Worm (Caenorhabditis elegans): ENCODE results near the gene ncam-1.

The ncam-1 gene

DNA sequence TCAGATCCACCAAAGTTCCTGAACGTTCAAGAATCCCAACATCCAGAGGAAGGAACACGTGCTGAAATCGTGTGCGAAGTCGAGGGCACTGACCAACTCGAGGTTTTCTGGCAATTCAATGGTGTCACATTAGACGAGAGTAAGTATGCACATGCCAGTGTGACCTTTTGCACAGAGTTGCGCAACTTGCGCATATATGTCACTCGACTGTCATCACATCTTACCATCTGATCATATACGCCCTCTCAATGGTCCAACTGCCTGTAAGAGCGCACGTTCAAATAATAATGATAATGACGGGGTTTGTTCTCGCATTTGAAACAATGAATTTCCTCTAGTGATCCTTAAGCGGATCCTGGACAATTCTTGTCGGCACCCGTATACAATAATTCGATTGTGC lies 4.5 kb downstream of the ncam-1 start:
- TF ChIP-seq dao-5 (tag; optimal IDR thresholded peaks at IDR 0.05), result no peak

ce11 chrX:706490-706889 lies 14.8 kb downstream of the ncam-1 start, which contains the start of gene M02A10.1:
TSS of gene M02A10.1 (plus strand) at chrX:706790.
- no peak for TF ChIP-seq W03F9.2 (tag; optimal IDR thresholded peaks at IDR 0.05)
- no peak for TF ChIP-seq dao-5 (tag; optimal IDR thresholded peaks at IDR 0.05)
- no peak for TF ChIP-seq him-1 (tag; optimal IDR thresholded peaks at IDR 0.05)

- no peak for TF ChIP-seq W03F9.2 (tag; optimal IDR thresholded peaks at IDR 0.05)
- no peak for TF ChIP-seq dao-5 (tag; optimal IDR thresholded peaks at IDR 0.05)
- no peak for TF ChIP-seq him-1 (tag; optimal IDR thresholded peaks at IDR 0.05)
Observed at ce11 chrX:714398-714797, 22.7 kb downstream of the ncam-1 start, which contains the start of gene irk-2. TSS of gene irk-2 (minus strand) at chrX:714498.

DNA sequence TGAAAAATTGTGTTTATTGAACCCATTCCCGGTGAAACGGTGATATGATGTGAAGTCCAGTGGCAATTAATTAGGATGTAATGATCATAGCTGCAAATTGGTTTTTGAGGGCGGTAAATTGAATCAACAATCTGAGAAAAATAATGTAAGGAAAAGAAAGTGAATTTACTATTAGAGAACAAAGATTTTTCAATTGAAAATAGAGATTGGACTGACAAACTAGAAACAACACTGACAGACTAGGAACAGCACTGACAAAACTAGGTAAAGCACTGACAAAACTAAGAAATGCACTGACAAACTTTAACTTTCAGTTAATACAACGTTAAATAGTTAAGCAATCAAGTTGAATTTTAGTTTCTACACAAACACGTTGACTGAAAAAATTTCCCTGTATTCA lies 34.2 kb downstream of the ncam-1 start, which contains the start of gene sli-1:
Gene sli-1, minus strand, starts transcription at position 101 of the 400 bp plus-strand sequence.
- TF ChIP-seq dao-5 (tag; optimal IDR thresholded peaks at IDR 0.05), result no peak
- no peak for TF ChIP-seq W03F9.2 (tag; optimal IDR thresholded peaks at IDR 0.05)
- no peak for TF ChIP-seq him-1 (tag; optimal IDR thresholded peaks at IDR 0.05)

DNA sequence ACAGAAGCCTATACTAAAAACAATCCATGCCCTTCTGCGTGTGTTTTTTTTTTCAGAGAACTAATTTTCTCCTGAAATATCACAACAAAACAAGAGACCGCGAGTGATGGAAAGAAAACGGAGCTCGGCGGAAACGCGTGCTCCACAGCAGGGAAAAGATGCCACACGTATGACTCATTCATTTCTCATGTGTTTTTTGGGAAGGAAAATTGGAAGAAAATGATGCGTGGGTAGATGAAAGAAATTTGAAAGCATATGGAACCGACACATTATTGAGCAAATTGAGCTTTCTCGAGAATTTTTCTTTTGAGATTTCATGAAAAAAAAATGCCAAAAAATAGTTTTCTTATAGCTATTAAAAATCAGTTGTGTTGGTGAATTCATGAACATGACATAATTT lies 34.6 kb downstream of the ncam-1 start:
- no peak for TF ChIP-seq him-1 (tag; optimal IDR thresholded peaks at IDR 0.05)
- TF ChIP-seq W03F9.2 (tag; optimal IDR thresholded peaks at IDR 0.05), result no peak
- TF ChIP-seq dao-5 (tag; optimal IDR thresholded peaks at IDR 0.05), result no peak

DNA sequence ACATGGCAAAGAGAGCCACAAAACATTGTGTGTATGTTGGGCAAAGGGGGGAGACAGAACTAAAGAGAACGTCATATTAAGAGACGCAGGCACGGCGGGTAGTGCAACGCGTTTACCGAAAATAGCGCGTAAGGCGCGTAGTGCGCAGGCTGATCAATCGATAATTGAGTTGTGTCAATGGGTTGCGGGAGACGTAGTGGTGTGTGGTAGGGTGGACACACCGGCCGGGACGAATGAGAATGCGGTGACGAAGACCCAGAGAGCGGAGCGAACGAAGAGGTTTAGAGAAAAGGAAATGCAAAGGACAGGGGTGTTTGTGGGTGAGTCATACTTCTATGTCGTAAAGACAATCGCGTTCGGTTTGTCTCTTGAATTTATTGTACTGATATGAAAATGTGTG lies 36.0 kb downstream of the ncam-1 start:
- TF ChIP-seq W03F9.2 (tag; optimal IDR thresholded peaks at IDR 0.05), result peak; percentile 57
- TF ChIP-seq dao-5 (tag; optimal IDR thresholded peaks at IDR 0.05), result no peak

ce11 chrX:729062-729461 lies 37.3 kb downstream of the ncam-1 start:
- no peak for TF ChIP-seq him-1 (tag; optimal IDR thresholded peaks at IDR 0.05)

DNA sequence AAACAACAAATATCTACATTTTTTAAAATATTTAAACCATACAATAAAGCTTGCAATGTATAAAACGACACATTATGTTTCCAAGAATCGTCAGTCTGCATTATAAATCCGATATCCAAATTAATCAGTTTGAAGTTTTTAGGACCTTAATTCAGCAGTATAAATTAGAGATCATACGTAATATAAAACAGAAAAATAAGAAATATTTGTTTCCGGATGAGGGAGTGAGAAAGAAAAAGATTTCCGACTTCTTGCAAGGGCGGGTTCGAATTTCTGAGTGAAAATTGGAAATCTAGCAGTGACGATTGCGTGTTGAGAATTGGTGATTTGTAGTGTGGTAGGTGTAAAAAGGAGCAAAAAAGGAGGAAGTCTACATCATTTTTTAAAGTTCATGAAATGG lies 43.9 kb downstream of the ncam-1 start, which contains the start of gene npr-19:
Gene npr-19, minus strand, starts transcription at position 101 of the 400 bp plus-strand sequence.
- TF ChIP-seq him-1 (tag; optimal IDR thresholded peaks at IDR 0.05) (no peak), W03F9.2 (tag; optimal IDR thresholded peaks at IDR 0.05) (no peak), dao-5 (tag; optimal IDR thresholded peaks at IDR 0.05) (no peak)

DNA sequence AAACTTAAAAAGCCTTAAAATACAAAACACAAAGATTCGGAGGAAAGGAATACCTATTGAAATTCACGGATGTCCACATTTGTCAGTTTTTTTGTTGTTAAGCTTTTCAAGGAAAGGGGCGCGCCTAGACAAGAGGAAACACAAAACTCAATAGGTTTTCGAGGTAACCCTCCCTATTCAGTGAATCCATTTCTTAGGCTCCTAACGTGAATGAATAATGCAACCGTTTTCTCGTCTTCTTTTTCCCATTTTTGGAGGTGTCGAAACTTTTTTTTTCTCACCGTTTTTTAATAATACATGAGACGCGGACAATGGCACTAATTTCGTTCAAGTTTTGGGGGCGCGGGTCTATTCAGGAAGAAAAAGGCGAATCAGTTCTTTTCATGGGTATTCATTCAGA lies 45.3 kb downstream of the ncam-1 start:
- TF ChIP-seq W03F9.2 (tag; optimal IDR thresholded peaks at IDR 0.05), result no peak
- TF ChIP-seq him-1 (tag; optimal IDR thresholded peaks at IDR 0.05), result no peak
- TF ChIP-seq dao-5 (tag; optimal IDR thresholded peaks at IDR 0.05), result no peak

- TF ChIP-seq dao-5 (tag; optimal IDR thresholded peaks at IDR 0.05) (no peak), him-1 (tag; optimal IDR thresholded peaks at IDR 0.05) (no peak), W03F9.2 (tag; optimal IDR thresholded peaks at IDR 0.05) (no peak)
Observed at ce11 chrX:748319-748718, 56.6 kb downstream of the ncam-1 start.
